Worm (Caenorhabditis elegans): Measurements from ENCODE around the gene C45B2.3.
A peak's percentile ranks its signal among the peaks of the same experiment; 100 is the strongest.

Gene C45B2.3

ce11 chrX:6082660-6083059, at the start of gene C45B2.3:
TSS of gene C45B2.3 (plus strand) at chrX:6082960.
- TF ChIP-seq egl-27 (tag; optimal IDR thresholded peaks at IDR 0.05), result no peak
- no peak for TF ChIP-seq fkh-10 (GFP tag; optimal IDR thresholded peaks at IDR 0.05)
- no peak for TF ChIP-seq nfya-1 (tag; optimal IDR thresholded peaks at IDR 0.05; ENCODE audit: insufficient read depth)
- no peak for TF ChIP-seq nhr-43 (tag; optimal IDR thresholded peaks at IDR 0.05; ENCODE audit: poor library complexity, severe bottlenecking)
- TF ChIP-seq tbx-2 (tag; optimal IDR thresholded peaks at IDR 0.05), result no peak
- no peak for TF ChIP-seq sea-2 (GFP tag; optimal IDR thresholded peaks at IDR 0.05)
- TF ChIP-seq lin-15B (tag; optimal IDR thresholded peaks at IDR 0.05), result no peak
- no peak for TF ChIP-seq snpc-4 (tag; optimal IDR thresholded peaks at IDR 0.05)
- TF ChIP-seq ztf-11 (tag; optimal IDR thresholded peaks at IDR 0.05), result no peak
- no peak for TF ChIP-seq ztf-4 (tag; optimal IDR thresholded peaks at IDR 0.05)
- TF ChIP-seq R02D3.7 (tag; optimal IDR thresholded peaks at IDR 0.05), result no peak
- no peak for TF ChIP-seq elt-2 (tag; optimal IDR thresholded peaks at IDR 0.05)

ce11 chrX:6039544-6039943, 43.2 kb upstream of the C45B2.3 start, which contains the start of gene hsp-25:
TSS of gene hsp-25 (minus strand) at chrX:6039644.
- TF ChIP-seq R02D3.7 (tag; optimal IDR thresholded peaks at IDR 0.05) (no peak), sea-2 (GFP tag; optimal IDR thresholded peaks at IDR 0.05) (no peak), elt-2 (tag; optimal IDR thresholded peaks at IDR 0.05) (no peak), ztf-4 (tag; optimal IDR thresholded peaks at IDR 0.05) (no peak), egl-5 (tag; optimal IDR thresholded peaks at IDR 0.05) (no peak), nhr-11 (tag; optimal IDR thresholded peaks at IDR 0.05) (no peak), nhr-43 (tag; optimal IDR thresholded peaks at IDR 0.05; ENCODE audit: poor library complexity, severe bottlenecking) (no peak), ceh-16 (tag; optimal IDR thresholded peaks at IDR 0.05) (no peak), daf-12 (tag; optimal IDR thresholded peaks at IDR 0.05) (no peak), ceh-82 (tag; optimal IDR thresholded peaks at IDR 0.05) (no peak)

- TF ChIP-seq lsy-12 (tag; optimal IDR thresholded peaks at IDR 0.05) (peak; percentile 31), fkh-10 (GFP tag; optimal IDR thresholded peaks at IDR 0.05) (no peak), ama-1 (optimal IDR thresholded peaks at IDR 0.05) (peak; percentile 10)
These were observed 42.2 kb upstream of the C45B2.3 start for ce11 chrX:6040435-6041093.

ce11 chrX:6041094-6041441, 41.7 kb upstream of the C45B2.3 start:
- no peak for TF ChIP-seq zag-1 (tag; optimal IDR thresholded peaks at IDR 0.05)
- TF ChIP-seq ceh-28 (tag; optimal IDR thresholded peaks at IDR 0.05), result peak; percentile 32
- no peak for TF ChIP-seq ZK546.5 (tag; optimal IDR thresholded peaks at IDR 0.05)
- peak; percentile 68 for TF ChIP-seq elt-2 (tag; optimal IDR thresholded peaks at IDR 0.05)
- no peak for TF ChIP-seq tbx-2 (tag; optimal IDR thresholded peaks at IDR 0.05)

ce11 chrX:6041995-6042481, 40.7 kb upstream of the C45B2.3 start:
- TF ChIP-seq nhr-11 (tag; optimal IDR thresholded peaks at IDR 0.05) (no peak), ceh-28 (tag; optimal IDR thresholded peaks at IDR 0.05) (peak; percentile 44), nhr-67 (tag; optimal IDR thresholded peaks at IDR 0.05) (no peak), skn-1 (tag; optimal IDR thresholded peaks at IDR 0.05) (no peak), nhr-25 (tag; optimal IDR thresholded peaks at IDR 0.05) (peak; percentile 86), lsy-12 (tag; optimal IDR thresholded peaks at IDR 0.05) (peak; percentile 28), unc-62 (GFP tag; optimal IDR thresholded peaks at IDR 0.05) (peak; percentile 42), ztf-11 (tag; optimal IDR thresholded peaks at IDR 0.05) (no peak), hmg-11 (tag; optimal IDR thresholded peaks at IDR 0.05) (peak; percentile 58), unc-39 (tag; optimal IDR thresholded peaks at IDR 0.05) (no peak), lin-15B (tag; optimal IDR thresholded peaks at IDR 0.05) (peak; percentile 10), egl-27 (tag; optimal IDR thresholded peaks at IDR 0.05) (peak; percentile 49), snpc-4 (tag; optimal IDR thresholded peaks at IDR 0.05) (no peak), ZK546.5 (tag; optimal IDR thresholded peaks at IDR 0.05) (no peak), nhr-12 (tag; optimal IDR thresholded peaks at IDR 0.05) (no peak), mdl-1 (tag; optimal IDR thresholded peaks at IDR 0.05) (peak; percentile 19), sea-2 (GFP tag; optimal IDR thresholded peaks at IDR 0.05) (no peak), ztf-4 (tag; optimal IDR thresholded peaks at IDR 0.05) (no peak), pha-4 (tag; optimal IDR thresholded peaks at IDR 0.05) (peak; percentile 92), elt-2 (tag; optimal IDR thresholded peaks at IDR 0.05) (peak; percentile 92), ceh-82 (tag; optimal IDR thresholded peaks at IDR 0.05) (no peak), daf-12 (tag; optimal IDR thresholded peaks at IDR 0.05) (no peak), lin-39 (tag; optimal IDR thresholded peaks at IDR 0.05) (peak; percentile 50), zag-1 (tag; optimal IDR thresholded peaks at IDR 0.05) (no peak), aly-2 (tag; optimal IDR thresholded peaks at IDR 0.05) (no peak), nhr-23 (tag; optimal IDR thresholded peaks at IDR 0.05) (peak; percentile 93), fkh-2 (tag; optimal IDR thresholded peaks at IDR 0.05) (no peak), ama-1 (optimal IDR thresholded peaks at IDR 0.05) (peak; percentile 59), elt-3 (tag; optimal IDR thresholded peaks at IDR 0.05) (peak in 2 of 3 experiments; percentile 14 to 55), egl-5 (tag; optimal IDR thresholded peaks at IDR 0.05) (peak; percentile 67), fkh-10 (GFP tag; optimal IDR thresholded peaks at IDR 0.05) (no peak), ceh-9 (tag; optimal IDR thresholded peaks at IDR 0.05) (no peak), elt-1 (tag; optimal IDR thresholded peaks at IDR 0.05) (peak; percentile 28), fos-1 (tag; optimal IDR thresholded peaks at IDR 0.05) (no peak), eor-1 (tag; optimal IDR thresholded peaks at IDR 0.05) (no peak), pqm-1 (tag; optimal IDR thresholded peaks at IDR 0.05) (peak; percentile 81)

Data from whole organism, L3 larva.